Worm (Caenorhabditis elegans) whole organism, L4/young adult: Measurements from ENCODE around the gene ppfr-4.
"Not testable (repeated sequence)": the region's sequence is repeated elsewhere in the genome, so short reads cannot be mapped to it uniquely, and the experiment has no call there.

ENCODE experiments used
- W03F9.2 ChIP-seq: fragments of 150-350 bp; optimal IDR thresholded peaks from 2 replicates; lab custom pipeline; 2014; ENCODE audit warnings: missing biosample characterization, missing genetic modification characterization
- dao-5 ChIP-seq: sonication (generic microtip); optimal IDR thresholded peaks from 2 replicates; lab custom pipeline; 2016; ENCODE audit warnings: missing genotype, missing genetic modification characterization, moderate library complexity, missing compliant biosample characterization
- him-1 ChIP-seq: sonication (generic microtip); optimal IDR thresholded peaks from 2 replicates; lab custom pipeline; 2016; ENCODE audit warnings: missing genotype, missing genetic modification reagents, missing genetic modification characterization, missing compliant biosample characterization

Gene ppfr-4

DNA sequence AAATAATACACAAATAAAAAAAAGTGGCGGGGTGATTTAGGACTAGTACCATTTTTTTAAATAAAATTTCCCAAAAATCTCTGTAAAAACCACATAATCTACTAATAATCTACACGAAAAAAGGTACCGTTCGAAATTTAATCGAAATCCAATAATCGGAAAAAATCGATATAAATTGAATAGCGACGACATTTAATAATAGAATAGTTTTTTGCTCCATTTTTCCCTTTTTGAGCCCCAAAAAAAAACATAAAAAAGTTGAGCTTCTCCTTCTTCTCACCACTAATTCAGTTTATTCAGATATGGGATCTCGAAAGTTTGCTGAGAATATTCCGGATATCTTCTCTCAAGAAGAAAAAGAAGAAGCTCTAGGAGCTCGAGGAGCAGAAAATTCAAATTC, 12.0 kb upstream of the ppfr-4 start, which contains the start of gene Y71H2B.5:
TSS of gene Y71H2B.5 (plus strand) at position 301 of the 400 bp plus-strand sequence.
- not testable (repeated sequence) for TF ChIP-seq W03F9.2, him-1, dao-5 (tag; lab: Kevin White, UChicago)

DNA sequence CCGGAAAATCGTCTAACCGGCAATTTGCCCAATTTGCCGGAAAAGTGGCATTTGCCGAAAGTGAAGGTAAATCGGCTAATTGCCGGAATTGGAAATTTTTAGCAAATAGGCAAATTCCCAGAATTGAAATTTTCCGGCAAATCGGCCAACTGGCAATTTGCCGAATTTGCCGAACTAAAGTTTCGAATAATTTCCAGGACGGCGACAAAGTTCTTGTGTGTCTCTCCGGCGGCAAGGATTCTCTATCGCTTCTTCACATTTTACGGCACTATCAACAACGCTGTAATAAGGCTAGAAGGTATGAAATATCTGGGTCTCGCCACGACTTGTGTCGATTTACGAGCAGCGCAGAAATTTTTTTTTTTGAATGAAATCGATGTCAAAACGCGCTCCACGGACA, 3.5 kb upstream of the ppfr-4 start:
- TF ChIP-seq dao-5 (tag; lab: Kevin White, UChicago) (no peak), W03F9.2 (tag; lab: Kevin White, UChicago) (no peak), him-1 (tag; lab: Kevin White, UChicago) (no peak)

DNA sequence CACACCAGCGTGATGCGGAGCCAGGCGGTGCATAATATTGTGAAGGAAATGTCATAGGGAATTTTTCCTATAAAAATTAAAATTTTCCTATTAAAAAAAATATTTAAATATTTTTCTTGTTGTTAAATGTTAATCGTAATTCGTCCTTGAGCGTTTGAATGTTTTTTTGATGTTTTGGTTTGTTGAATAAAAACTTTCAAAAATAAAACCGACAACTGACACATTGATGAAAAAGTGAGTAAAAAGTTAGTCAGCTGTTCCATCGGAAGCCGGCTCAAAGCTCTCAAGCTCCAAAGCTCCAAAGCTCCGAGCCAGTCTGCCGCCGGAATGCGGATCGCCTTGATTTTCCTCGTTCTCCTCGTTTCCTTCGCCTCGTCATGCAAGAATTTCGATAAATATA, 1.1 kb upstream of the ppfr-4 start, which contains the start of gene Y71H2B.4:
TSS of gene Y71H2B.4 (plus strand) at position 301 of the 400 bp plus-strand sequence.
- TF ChIP-seq him-1 (tag; lab: Kevin White, UChicago) = no peak
- no peak for TF ChIP-seq W03F9.2 (tag; lab: Kevin White, UChicago)

DNA sequence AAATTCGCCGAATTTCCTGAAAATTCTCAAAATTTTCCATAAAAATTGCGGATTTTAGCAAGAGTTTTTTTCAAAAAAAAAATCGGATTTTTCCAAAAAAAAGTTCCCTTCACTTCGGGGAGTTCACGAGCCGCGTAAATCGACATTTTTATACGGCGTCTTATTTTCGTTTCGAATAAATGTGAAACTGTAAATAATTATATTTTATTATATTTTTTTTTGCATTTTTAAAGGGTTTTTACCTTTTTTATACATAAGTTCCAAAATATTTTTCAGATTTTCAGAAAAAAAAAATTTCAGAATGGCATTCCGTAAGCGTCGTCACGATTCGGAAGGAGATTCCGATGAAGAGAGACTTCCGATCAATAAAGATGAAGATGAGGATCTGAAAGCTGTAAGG, 3.1 kb downstream of the ppfr-4 start, which contains the start of gene Y71H2B.2:
TSS of gene Y71H2B.2 (plus strand) at position 301 of the 400 bp plus-strand sequence.
- TF ChIP-seq W03F9.2 (tag; lab: Kevin White, UChicago) (no peak), dao-5 (tag; lab: Kevin White, UChicago) (no peak), him-1 (tag; lab: Kevin White, UChicago) (no peak)

DNA sequence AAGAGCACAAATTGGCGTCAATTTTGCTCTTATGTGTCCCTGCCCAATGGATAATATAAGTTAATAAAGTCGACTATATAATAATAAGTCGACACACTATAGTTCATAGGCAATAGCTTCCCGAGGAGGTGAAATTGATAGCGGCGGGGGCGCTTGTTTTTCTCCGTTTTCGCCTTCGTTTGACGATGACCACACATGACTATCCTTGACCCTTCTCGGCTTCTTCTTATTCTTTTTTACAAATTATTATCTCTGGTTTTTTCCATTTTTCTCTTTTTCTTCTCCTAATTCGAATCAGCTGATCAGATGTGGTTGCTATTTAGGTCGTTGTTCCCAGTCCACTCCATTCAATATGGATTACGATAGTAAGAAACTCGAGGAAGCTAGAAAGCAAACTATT, 9.0 kb downstream of the ppfr-4 start, which contains the start of gene acbp-8:
TSS of gene acbp-8 (plus strand) at position 324 of the 400 bp plus-strand sequence.
- TF ChIP-seq him-1 (tag; lab: Kevin White, UChicago) (no peak), W03F9.2 (tag; lab: Kevin White, UChicago) (no peak), dao-5 (tag; lab: Kevin White, UChicago) (no peak)

- no peak for TF ChIP-seq him-1 (tag; lab: Kevin White, UChicago)
- no peak for TF ChIP-seq dao-5 (tag; lab: Kevin White, UChicago)
- no peak for TF ChIP-seq W03F9.2 (tag; lab: Kevin White, UChicago)
Measured at ce11 chrIII:2632819-2633398, 13.2 kb downstream of the ppfr-4 start.

- TF ChIP-seq dao-5 (tag; lab: Kevin White, UChicago) = no peak
- no peak for TF ChIP-seq him-1 (tag; lab: Kevin White, UChicago)
- no peak for TF ChIP-seq W03F9.2 (tag; lab: Kevin White, UChicago)
Measured at ce11 chrIII:2634577-2634976, 14.8 kb downstream of the ppfr-4 start.

DNA sequence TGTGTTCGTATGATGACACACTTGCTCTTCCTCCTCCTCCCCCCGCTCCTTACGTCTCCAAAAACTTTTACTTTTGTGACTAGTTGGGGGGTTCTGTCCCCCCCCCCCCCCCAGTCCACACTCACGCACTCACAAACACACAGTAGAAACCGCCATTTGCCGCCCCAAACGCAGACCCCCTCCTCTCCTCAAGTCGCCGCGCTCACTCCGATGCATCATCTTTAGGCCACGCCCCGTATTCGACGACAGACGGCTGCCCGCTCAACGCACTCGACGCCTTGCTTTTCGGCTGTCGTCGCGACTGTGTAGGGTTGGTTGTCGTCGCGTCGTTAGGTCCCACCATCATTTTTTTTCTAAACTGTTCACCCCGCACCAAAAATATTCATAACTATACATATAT, 16.4 kb downstream of the ppfr-4 start, which contains the start of gene zmp-2:
TSS of gene zmp-2 (plus strand) at position 247 of the 400 bp plus-strand sequence.
- TF ChIP-seq him-1 (tag; lab: Kevin White, UChicago) (no peak), W03F9.2 (tag; lab: Kevin White, UChicago) (no peak), dao-5 (tag; lab: Kevin White, UChicago) (no peak)

DNA sequence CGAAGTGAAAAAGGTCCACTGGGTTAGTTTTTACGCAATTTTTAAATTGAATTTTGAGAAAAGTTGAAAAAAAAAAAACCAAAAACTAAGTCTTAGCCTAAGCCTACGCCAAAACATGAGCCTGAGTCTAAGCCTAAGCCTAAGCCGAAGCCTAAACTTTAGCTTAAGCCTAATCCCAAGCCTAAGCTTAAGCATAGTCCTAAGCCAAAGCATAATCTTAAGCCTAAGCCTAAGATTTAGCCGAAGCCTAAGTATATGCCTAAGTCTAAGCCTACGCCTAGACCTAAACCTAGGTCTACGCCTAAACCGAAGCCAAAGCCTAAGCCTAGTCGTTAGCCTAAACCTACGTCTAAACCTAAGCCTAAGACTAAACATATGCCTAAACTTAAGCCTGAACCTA, 21.9 kb downstream of the ppfr-4 start:
- TF ChIP-seq him-1 (tag; lab: Kevin White, UChicago) (no peak), W03F9.2 (tag; lab: Kevin White, UChicago) (no peak), dao-5 (tag; lab: Kevin White, UChicago) (no peak)

ce11 chrIII:2647194-2647925, 27.6 kb downstream of the ppfr-4 start:
- TF ChIP-seq him-1 (tag; lab: Kevin White, UChicago) (no peak), dao-5 (tag; lab: Kevin White, UChicago) (no peak), W03F9.2 (tag; lab: Kevin White, UChicago) (no peak)

DNA sequence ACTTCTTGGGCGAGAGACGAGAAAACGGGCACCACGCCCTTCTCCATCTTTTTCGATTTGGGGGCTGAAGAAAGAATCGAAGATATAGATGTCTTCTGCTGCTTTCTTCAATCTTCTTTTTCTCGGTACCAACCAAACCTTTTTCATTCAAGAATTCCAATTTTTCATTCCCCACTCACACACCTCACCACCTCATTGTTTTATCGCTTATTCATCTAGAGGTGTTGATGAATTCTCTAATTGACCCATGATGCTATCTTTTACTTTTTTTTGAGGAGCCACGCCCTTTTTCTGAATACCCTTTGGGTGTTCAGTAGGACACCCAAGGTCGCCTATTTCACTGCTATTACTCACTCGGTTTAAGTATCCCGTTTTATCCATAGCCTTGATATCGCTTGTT, 31.8 kb downstream of the ppfr-4 start:
- TF ChIP-seq W03F9.2 (tag; lab: Kevin White, UChicago) (no peak), him-1 (tag; lab: Kevin White, UChicago) (no peak), dao-5 (tag; lab: Kevin White, UChicago) (no peak)

DNA sequence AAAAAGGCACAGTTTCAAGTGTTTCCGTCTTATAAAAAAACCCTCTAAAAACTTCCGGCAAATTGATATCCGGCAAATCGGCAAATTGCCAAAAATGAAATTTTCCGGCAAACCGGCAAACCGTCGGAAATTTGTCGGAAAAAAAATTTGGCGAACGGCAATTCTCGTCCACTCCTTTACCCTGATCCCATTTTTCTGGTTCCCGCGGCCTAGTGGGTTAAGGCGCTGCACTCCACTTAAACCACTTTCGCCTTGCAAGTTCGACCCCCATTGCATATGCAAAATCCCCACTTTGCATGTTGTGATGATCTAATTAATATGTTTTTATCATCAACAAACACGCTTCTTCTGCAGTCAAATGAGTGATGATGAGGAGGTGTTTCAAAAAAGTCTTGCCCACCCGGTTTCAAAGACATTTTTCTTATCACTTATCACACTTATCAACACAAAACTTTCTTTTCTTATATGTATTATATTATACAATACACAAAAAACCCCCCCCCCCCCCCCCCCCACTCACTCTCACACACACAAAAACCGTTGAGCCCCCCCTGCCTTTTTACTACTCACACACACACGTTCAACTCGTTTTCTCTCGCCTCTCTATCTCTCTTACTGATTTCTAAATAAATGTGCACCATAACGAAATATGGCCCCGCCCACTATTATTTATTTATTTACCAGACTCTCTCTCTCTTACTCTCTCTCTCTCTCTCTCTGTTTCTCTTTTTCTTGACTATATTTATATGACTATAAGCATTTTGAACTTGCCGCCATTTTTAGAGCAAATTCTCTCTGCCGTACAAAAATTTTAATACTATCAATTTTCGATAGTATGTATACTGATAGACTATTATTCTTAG, 33.2 kb downstream of the ppfr-4 start:
- TF ChIP-seq W03F9.2 (tag; lab: Kevin White, UChicago) = no peak
- no peak for TF ChIP-seq him-1 (tag; lab: Kevin White, UChicago)
- TF ChIP-seq dao-5 (tag; lab: Kevin White, UChicago) = no peak
